Worm (Caenorhabditis elegans): Measurements from ENCODE around the gene unc-41.

DNA sequence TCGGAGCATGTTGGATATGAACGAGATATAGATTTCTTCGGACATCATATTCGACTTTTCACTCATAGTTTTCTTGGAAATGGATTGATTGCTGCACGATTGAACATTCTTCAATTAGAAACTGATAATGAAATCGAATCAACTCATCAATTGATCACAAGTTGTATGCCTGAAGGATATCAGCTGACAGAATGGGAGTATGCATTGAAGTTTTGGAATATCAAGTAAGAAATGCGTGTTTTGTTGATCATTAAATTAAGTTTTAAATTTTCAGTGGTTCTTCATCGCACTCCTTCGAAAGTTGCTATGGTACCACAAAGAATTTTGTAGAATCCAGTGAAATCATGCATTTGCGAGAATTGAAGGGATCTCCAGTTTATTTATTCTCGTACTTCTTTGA is 30.3 kb upstream of the unc-41 start:
- TF ChIP-seq mdl-1 (tag; optimal IDR thresholded peaks at IDR 0.05) (no peak), jun-1 (tag; optimal IDR thresholded peaks at IDR 0.05) (no peak), mep-1 (tag; optimal IDR thresholded peaks at IDR 0.05) (no peak), sup-37 (GFP tag; optimal IDR thresholded peaks at IDR 0.05) (no peak), fos-1 (tag; optimal IDR thresholded peaks at IDR 0.05) (no peak), F16B12.6 (tag; optimal IDR thresholded peaks at IDR 0.05) (no peak), nhr-28 (tag; optimal IDR thresholded peaks at IDR 0.05) (no peak), nhr-77 (tag; optimal IDR thresholded peaks at IDR 0.05) (no peak), blmp-1 (tag; optimal IDR thresholded peaks at IDR 0.05) (no peak), snu-23 (GFP tag; optimal IDR thresholded peaks at IDR 0.05) (no peak), nhr-76 (tag; optimal IDR thresholded peaks at IDR 0.05) (no peak), elt-2 (tag; optimal IDR thresholded peaks at IDR 0.05) (no peak), unc-62 (GFP tag; optimal IDR thresholded peaks at IDR 0.05) (no peak)

Data from whole organism, L1 larva.